Worm (Caenorhabditis elegans) whole organism, L4/young adult: ENCODE measurements around the gene D2023.3.

Experiments
- W03F9.2 ChIP-seq: fragments of 150-350 bp; optimal IDR thresholded peaks from 2 replicates; lab custom pipeline; 2014; ENCODE audit warnings: missing biosample characterization, missing genetic modification characterization
- dao-5 ChIP-seq: sonication (generic microtip); optimal IDR thresholded peaks from 2 replicates; lab custom pipeline; 2016; ENCODE audit warnings: missing genotype, missing genetic modification characterization, moderate library complexity, missing compliant biosample characterization
- him-1 ChIP-seq: sonication (generic microtip); optimal IDR thresholded peaks from 2 replicates; lab custom pipeline; 2016; ENCODE audit warnings: missing genotype, missing genetic modification reagents, missing genetic modification characterization, missing compliant biosample characterization

- TF ChIP-seq him-1 (tag; lab: Kevin White, UChicago): no peak
- TF ChIP-seq dao-5: no peak
- TF ChIP-seq W03F9.2 (tag; lab: Kevin White, UChicago): no peak
Observed at ce11 chrV:11755848-11756247, 56.0 kb downstream of the D2023.3 start.
